Worm (Caenorhabditis elegans) whole organism, early embryonic: ENCODE data around the gene C32C4.3.

ENCODE experiments used
- B0310.2 ChIP-seq: sonication (generic microtip); optimal IDR thresholded peaks from 2 replicates; lab custom pipeline; 2016; ENCODE audit warnings: mild to moderate bottlenecking, missing genetic modification characterization, missing compliant biosample characterization
- F13C5.2 ChIP-seq: sonication (generic microtip); optimal IDR thresholded peaks from 2 replicates; lab custom pipeline; 2017; ENCODE audit warnings: mild to moderate bottlenecking, missing genetic modification characterization, inconsistent platforms, missing compliant biosample characterization
- aly-1 ChIP-seq: sonication (generic microtip); optimal IDR thresholded peaks from 2 replicates; lab custom pipeline; 2016; ENCODE audit warnings: missing genetic modification characterization, missing compliant biosample characterization
- ama-1 ChIP-seq: fragments of 150-350 bp; optimal IDR thresholded peaks from 2 replicates; lab custom pipeline; 2014
- ceh-13 ChIP-seq: fragments of 200-800 bp; sonication (Bioruptor generic); optimal IDR thresholded peaks from 2 replicates; lab custom pipeline; 2018; ENCODE audit warnings: mild to moderate bottlenecking, missing genetic modification characterization, missing compliant biosample characterization
- ceh-36 ChIP-seq: sonication (generic microtip); optimal IDR thresholded peaks from 2 replicates; lab custom pipeline; 2016; ENCODE audit warnings: missing genetic modification characterization, inconsistent platforms, missing compliant biosample characterization
- ets-7 ChIP-seq: sonication (generic microtip); optimal IDR thresholded peaks from 2 replicates; lab custom pipeline; 2016; ENCODE audit warnings: missing genotype, missing genetic modification characterization, missing compliant biosample characterization
- flt-1 ChIP-seq: fragments of 200-800 bp; sonication (Bioruptor generic); IDR thresholded peaks from 2 replicates; pipeline ENCODE4 v1.3.6; 2022; ENCODE audit warnings: missing genetic modification characterization, missing compliant biosample characterization
- hmbx-1 ChIP-seq: sonication (generic microtip); optimal IDR thresholded peaks from 2 replicates; lab custom pipeline; 2016; ENCODE audit warnings: mild to moderate bottlenecking, missing genetic modification characterization, missing compliant biosample characterization
- hmg-4 ChIP-seq: fragments of 200-800 bp; sonication (Bioruptor generic); optimal IDR thresholded peaks from 2 replicates; lab custom pipeline; 2018; ENCODE audit warnings: mild to moderate bottlenecking, missing genetic modification characterization, missing compliant biosample characterization
- hnd-1 ChIP-seq: sonication (generic microtip); optimal IDR thresholded peaks from 2 replicates; lab custom pipeline; 2016; ENCODE audit warnings: missing genetic modification characterization, missing compliant biosample characterization
- pes-1 ChIP-seq: fragments of 200-800 bp; sonication (Bioruptor generic); IDR thresholded peaks from 2 replicates; pipeline ENCODE4 v1.3.6; 2022; ENCODE audit warnings: missing genetic modification reagents, missing genetic modification characterization, missing compliant biosample characterization
- scrt-1 ChIP-seq: fragments of 200-800 bp; sonication (Bioruptor generic); IDR thresholded peaks from 2 replicates; pipeline ENCODE4 v1.3.6; 2022; ENCODE audit warnings: missing genetic modification characterization, missing compliant biosample characterization
- sea-1 ChIP-seq: fragments of 200-800 bp; sonication (Bioruptor generic); conservative IDR thresholded peaks from 2 replicates; pipeline ENCODE4 v1.3.6; 2022; ENCODE audit warnings: missing genetic modification characterization, missing compliant biosample characterization
- tbx-11 ChIP-seq: fragments of 200-800 bp; sonication (Bioruptor generic); IDR thresholded peaks from 2 replicates; pipeline ENCODE4 v1.3.6; 2022; ENCODE audit warnings: missing genetic modification characterization, missing compliant biosample characterization
- tbx-37 ChIP-seq: fragments of 200-800 bp; sonication (Bioruptor generic); conservative IDR thresholded peaks from 2 replicates; pipeline ENCODE4 v1.3.6; 2022; ENCODE audit warnings: missing genetic modification reagents, missing genetic modification characterization, missing compliant biosample characterization
- tra-4 ChIP-seq: sonication (generic microtip); optimal IDR thresholded peaks from 2 replicates; lab custom pipeline; 2017; ENCODE audit warnings: missing genetic modification characterization, missing compliant biosample characterization

C32C4.3 gene

DNA sequence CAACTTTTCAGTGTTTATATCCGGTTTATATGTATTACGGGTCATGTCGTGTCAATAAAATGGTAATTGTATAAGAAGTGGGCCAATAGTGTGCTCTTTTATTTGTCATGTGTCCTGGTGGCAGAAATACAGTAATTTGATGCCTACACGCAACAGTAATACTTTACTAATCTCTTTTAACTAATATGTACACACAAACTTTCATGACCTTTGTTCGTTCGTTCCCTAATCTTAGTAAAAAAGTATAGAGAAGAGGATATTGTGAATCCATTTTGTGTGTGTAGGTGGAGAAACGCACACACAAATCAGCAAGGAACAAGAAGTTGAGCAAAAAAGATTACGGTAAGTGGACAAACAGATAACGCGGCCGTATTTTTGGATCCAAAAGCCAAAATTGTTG lies 23.9 kb upstream of the C32C4.3 start:
- no peak for TF ChIP-seq tra-4 (tag; lab: Kevin White, UChicago)
- TF ChIP-seq ama-1: no peak
- TF ChIP-seq scrt-1 (GFP tag; lab: Robert Waterston, UW): no peak
- TF ChIP-seq ceh-36 (tag; lab: Kevin White, UChicago): no peak
- TF ChIP-seq tbx-37 (GFP tag; lab: Robert Waterston, UW): no peak
- TF ChIP-seq flt-1 (GFP tag; lab: Robert Waterston, UW): no peak
- TF ChIP-seq aly-1 (tag; lab: Kevin White, UChicago): no peak
- TF ChIP-seq hmg-4 (GFP tag; lab: Kevin White, UChicago): no peak
- no peak for TF ChIP-seq F13C5.2
- no peak for TF ChIP-seq sea-1
- TF ChIP-seq tbx-11 (GFP tag; lab: Robert Waterston, UW): no peak
- TF ChIP-seq hnd-1: no peak
- no peak for TF ChIP-seq ets-7

DNA sequence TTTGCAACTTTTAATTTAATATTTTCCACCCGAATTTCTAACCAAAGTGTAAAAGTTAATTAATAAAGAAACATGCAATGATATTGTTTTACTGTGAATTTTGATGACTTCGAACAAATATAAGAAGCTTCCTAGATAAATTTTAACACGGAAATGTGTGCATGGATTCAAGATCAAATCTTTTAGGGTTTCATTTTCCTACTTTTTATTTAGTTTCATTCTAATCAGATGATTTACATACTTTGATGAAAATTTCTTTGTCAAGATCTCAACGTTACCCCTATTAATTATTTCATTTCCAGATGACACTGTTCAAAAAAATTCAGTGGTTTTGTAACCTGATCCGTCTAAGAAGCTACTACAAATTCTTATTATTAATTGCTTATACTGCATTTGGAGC lies 20.3 kb upstream of the C32C4.3 start, which contains the start of gene twk-12:
twk-12 (plus strand) TSS at position 301 of the 400 bp plus-strand sequence.
- TF ChIP-seq hmg-4 (GFP tag; lab: Kevin White, UChicago) (no peak), sea-1 (no peak), hnd-1 (no peak), tbx-37 (GFP tag; lab: Robert Waterston, UW) (no peak), tra-4 (tag; lab: Kevin White, UChicago) (no peak), ceh-13 (GFP tag; lab: Kevin White, UChicago) (no peak), flt-1 (GFP tag; lab: Robert Waterston, UW) (no peak), ama-1 (no peak), tbx-11 (GFP tag; lab: Robert Waterston, UW) (no peak), ceh-36 (tag; lab: Kevin White, UChicago) (no peak), aly-1 (tag; lab: Kevin White, UChicago) (no peak), pes-1 (GFP tag; lab: Robert Waterston, UW) (no peak), hmbx-1 (no peak)

DNA sequence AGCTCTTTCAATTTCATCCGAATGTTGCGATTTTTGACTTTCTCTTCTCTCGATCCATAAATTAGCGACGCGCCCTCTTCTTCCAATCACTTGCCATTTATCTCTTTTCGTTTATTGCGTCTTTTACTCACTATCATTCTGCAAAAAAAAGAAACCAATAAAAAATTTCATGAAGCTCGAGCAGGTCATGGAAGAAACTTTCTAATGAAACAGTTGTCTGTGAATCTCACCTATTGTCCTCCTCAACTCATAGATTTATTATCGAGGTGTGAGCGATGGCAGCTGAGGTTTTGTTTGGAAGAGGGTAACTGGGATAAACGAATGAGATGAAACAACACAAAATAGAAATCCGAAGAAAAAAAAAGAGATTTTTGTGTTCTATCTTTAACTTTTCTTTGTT lies 17.3 kb upstream of the C32C4.3 start:
- no peak for TF ChIP-seq tbx-11 (GFP tag; lab: Robert Waterston, UW)
- TF ChIP-seq hmbx-1: no peak
- no peak for TF ChIP-seq tbx-37 (GFP tag; lab: Robert Waterston, UW)
- TF ChIP-seq hmg-4 (GFP tag; lab: Kevin White, UChicago): no peak
- no peak for TF ChIP-seq flt-1 (GFP tag; lab: Robert Waterston, UW)
- no peak for TF ChIP-seq B0310.2 (tag; lab: Kevin White, UChicago)
- no peak for TF ChIP-seq hnd-1

DNA sequence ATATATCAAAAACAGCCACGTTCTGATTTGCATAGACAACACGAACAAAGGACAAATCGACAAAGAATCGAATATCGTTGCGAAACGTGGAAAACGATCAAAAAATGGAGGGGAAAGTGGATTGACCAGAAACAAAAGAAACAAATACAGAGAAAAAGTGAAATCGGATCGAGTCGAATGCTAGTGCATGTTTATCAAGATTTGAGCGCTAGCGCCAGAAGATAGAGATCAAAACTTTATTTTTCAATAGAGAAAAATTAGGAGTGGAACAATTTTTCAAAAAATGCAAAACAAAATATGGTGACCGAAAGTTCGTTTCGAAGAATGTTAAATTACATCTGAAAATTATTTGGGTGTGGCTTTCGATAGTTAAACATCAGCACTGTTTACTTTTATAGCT lies 15.1 kb upstream of the C32C4.3 start:
- no peak for TF ChIP-seq ceh-13 (GFP tag; lab: Kevin White, UChicago)
- TF ChIP-seq sea-1: no peak
- TF ChIP-seq ama-1: no peak
- TF ChIP-seq hnd-1: no peak

DNA sequence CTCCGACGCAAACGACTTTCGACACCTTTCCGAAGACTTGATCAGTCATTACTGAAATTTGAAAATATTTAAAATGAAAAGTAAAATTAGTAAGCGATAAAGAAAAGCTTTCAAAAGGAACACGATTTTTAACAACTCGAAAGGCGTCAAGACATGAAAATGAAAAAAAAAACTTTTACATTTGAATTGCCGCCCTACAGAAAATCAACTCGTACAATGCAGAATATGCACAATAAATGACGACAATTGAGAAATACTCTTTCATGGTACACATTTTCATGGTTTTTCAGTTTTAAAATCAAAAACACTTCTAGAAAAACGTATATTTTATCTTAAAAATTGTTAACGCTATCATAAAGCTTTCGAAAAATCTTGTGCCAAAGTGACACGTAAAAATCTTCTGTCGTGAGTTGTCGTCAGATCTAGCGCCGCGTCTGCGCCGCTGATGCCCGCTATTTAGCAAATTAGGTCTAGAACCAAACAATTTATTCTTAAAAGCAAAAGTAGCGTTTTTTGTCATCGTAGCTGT lies 14.5 kb upstream of the C32C4.3 start, which contains the start of gene sqv-4:
sqv-4 (minus strand) TSS at position 51 of the 529 bp plus-strand sequence.
- TF ChIP-seq ceh-36 (tag; lab: Kevin White, UChicago) (no peak), ceh-13 (GFP tag; lab: Kevin White, UChicago) (no peak), ets-7 (no peak), pes-1 (GFP tag; lab: Robert Waterston, UW) (no peak), tra-4 (tag; lab: Kevin White, UChicago) (no peak), sea-1 (no peak), F13C5.2 (no peak), tbx-11 (GFP tag; lab: Robert Waterston, UW) (no peak), scrt-1 (GFP tag; lab: Robert Waterston, UW) (no peak), hmbx-1 (no peak), hmg-4 (GFP tag; lab: Kevin White, UChicago) (no peak), tbx-37 (GFP tag; lab: Robert Waterston, UW) (no peak), aly-1 (tag; lab: Kevin White, UChicago) (no peak), hnd-1 (no peak), B0310.2 (tag; lab: Kevin White, UChicago) (no peak)

DNA sequence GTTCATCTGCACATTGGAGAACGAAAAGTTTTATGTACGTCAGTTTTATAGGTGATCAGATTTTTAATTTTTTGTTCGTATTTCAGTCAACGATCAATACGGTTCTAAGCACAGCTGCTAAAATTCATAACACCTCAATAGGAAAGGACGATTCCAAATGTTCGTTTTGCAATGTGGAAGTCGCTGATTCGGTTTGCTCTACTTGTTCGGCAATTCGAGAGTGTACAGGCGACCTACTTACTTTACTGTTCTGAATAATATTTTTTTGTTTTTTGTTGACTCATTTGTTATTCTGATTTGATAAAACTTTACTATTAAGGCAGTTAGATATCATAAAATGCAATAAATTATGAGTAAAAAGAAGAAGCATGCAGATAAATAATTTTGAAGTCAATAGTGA lies 12.4 kb upstream of the C32C4.3 start:
- TF ChIP-seq tra-4 (tag; lab: Kevin White, UChicago): no peak
- no peak for TF ChIP-seq sea-1
- no peak for TF ChIP-seq ama-1
- TF ChIP-seq scrt-1 (GFP tag; lab: Robert Waterston, UW): no peak
- no peak for TF ChIP-seq hmbx-1
- no peak for TF ChIP-seq tbx-37 (GFP tag; lab: Robert Waterston, UW)
- TF ChIP-seq ets-7: no peak
- TF ChIP-seq flt-1 (GFP tag; lab: Robert Waterston, UW): no peak
- TF ChIP-seq pes-1 (GFP tag; lab: Robert Waterston, UW): no peak
- no peak for TF ChIP-seq ceh-36 (tag; lab: Kevin White, UChicago)
- TF ChIP-seq aly-1 (tag; lab: Kevin White, UChicago): no peak
- TF ChIP-seq F13C5.2: no peak
- no peak for TF ChIP-seq hmg-4 (GFP tag; lab: Kevin White, UChicago)
- no peak for TF ChIP-seq ceh-13 (GFP tag; lab: Kevin White, UChicago)
- no peak for TF ChIP-seq hnd-1
- TF ChIP-seq tbx-11 (GFP tag; lab: Robert Waterston, UW): no peak

DNA sequence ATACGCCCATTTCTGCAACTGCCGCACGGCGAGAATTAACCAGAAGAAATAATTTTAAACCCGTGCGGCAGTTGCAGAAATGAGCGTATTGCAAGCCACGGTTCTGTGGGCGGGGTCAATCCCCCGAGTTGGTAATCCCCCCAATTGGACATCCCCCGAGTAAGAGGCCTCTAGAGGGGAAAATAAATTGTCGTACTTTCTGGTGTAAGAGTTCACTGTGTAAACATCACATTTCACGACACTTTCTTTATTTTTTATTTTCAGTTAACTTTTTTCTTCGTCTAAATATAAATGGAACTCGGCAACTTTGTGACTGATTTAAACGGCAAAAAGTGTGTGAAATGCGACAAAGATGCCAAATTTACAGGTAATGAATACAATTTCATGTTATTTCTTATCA lies 11.0 kb upstream of the C32C4.3 start, which contains the start of gene tut-2:
tut-2 (plus strand) TSS at position 277 of the 400 bp plus-strand sequence.
- TF ChIP-seq hnd-1 (no peak), flt-1 (GFP tag; lab: Robert Waterston, UW) (0 out of 2 replicates have a peak, but pooled peaks have one; percentile 12), ceh-13 (GFP tag; lab: Kevin White, UChicago) (no peak), scrt-1 (GFP tag; lab: Robert Waterston, UW) (no peak), tra-4 (tag; lab: Kevin White, UChicago) (no peak), B0310.2 (tag; lab: Kevin White, UChicago) (no peak)

DNA sequence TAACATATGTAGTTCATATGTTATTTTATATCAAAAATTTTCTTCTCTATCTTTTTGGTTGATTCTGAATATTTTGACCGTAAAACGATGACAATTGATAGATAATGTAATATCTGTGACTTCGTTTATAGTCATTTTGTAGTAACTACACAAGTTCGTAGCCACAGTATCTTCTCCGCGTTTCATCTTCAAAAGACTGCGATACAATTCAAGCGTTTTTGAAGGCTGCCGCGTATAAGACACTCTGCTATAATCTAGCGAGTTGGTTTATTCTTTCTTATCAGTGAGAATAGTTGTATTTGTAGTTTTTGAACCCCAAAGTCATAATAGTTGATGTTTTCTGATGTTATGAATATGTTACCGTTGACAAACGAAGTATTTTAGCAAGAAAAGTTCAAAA lies 10.0 kb upstream of the C32C4.3 start, which contains the start of gene ugt-34:
ugt-34 (minus strand) TSS at position 21 of the 400 bp plus-strand sequence.
- no peak for TF ChIP-seq tbx-11 (GFP tag; lab: Robert Waterston, UW)
- TF ChIP-seq ets-7: no peak
- TF ChIP-seq scrt-1 (GFP tag; lab: Robert Waterston, UW): no peak
- TF ChIP-seq pes-1 (GFP tag; lab: Robert Waterston, UW): no peak
- TF ChIP-seq ceh-36 (tag; lab: Kevin White, UChicago): no peak
- TF ChIP-seq hmg-4 (GFP tag; lab: Kevin White, UChicago): no peak
- no peak for TF ChIP-seq flt-1 (GFP tag; lab: Robert Waterston, UW)
- TF ChIP-seq aly-1 (tag; lab: Kevin White, UChicago): no peak
- no peak for TF ChIP-seq F13C5.2
- TF ChIP-seq ama-1: no peak
- no peak for TF ChIP-seq sea-1
